Fruit fly (Drosophila melanogaster): ENCODE data around the gene Capr.

DNA sequence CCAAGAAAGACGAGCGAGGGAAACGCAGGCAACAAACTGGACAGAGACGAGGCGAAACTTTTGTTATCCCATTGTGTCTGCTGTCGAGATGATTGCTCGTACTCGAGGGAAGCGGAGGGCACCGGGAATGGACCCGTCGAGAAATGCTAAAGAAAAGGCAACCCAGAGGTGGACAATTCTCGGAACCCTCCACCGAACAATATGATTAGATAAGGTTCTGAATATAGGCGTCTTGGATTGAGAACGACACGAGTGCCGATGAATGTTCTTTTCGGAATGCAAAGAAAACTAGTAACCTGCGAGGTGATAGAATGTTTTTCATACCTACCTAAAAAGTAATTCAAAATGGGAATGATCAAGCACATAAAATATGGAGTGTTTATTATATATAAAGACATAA, 43.2 kb downstream of the Capr start:
- TF ChIP-seq CG8478 (optimal IDR thresholded peaks at IDR 0.05), result no peak
- no peak for TF ChIP-seq CTCF (optimal IDR thresholded peaks at IDR 0.05)
